Worm (Caenorhabditis elegans) whole organism, L3 larva: ENCODE measurements around the gene bath-31.

ENCODE experiments used
- elt-1 ChIP-seq: fragments of 150-350 bp; optimal IDR thresholded peaks from 2 replicates; lab custom pipeline; 2014; ENCODE audit warnings: missing biosample characterization, missing genetic modification characterization
- snpc-4 ChIP-seq: fragments of 150-350 bp; optimal IDR thresholded peaks from 2 replicates; lab custom pipeline; 2014; ENCODE audit warnings: missing biosample characterization, missing genetic modification characterization

ce11 chrII:3782309-3783000, 50.7 kb downstream of the bath-31 start, which contains the start of gene T24E12.2:
- TF ChIP-seq elt-1 (tag; lab: Kevin White, UChicago): no peak
- TF ChIP-seq snpc-4 (tag; lab: Kevin White, UChicago): no peak
